Fruit fly (Drosophila melanogaster) whole organism, embryonic: Measurements from ENCODE around the gene HDAC1.

Source experiments
- Bdp1 ChIP-seq: fragments of 200-800 bp; sonication (Bioruptor generic); optimal IDR thresholded peaks from 3 replicates; lab custom pipeline; 2016; ENCODE audit warnings: missing biosample characterization, missing genetic modification characterization
- C15 ChIP-seq: fragments of 200-800 bp; sonication (Bioruptor generic); IDR thresholded peaks from 3 replicates; pipeline ENCODE4 v1.3.6; 2022; ENCODE audit warnings: missing biosample characterization, missing genetic modification characterization
- CG10431 ChIP-seq: fragments of 200-800 bp; sonication (Bioruptor generic); optimal IDR thresholded peaks from 3 replicates; lab custom pipeline; 2018; ENCODE audit warnings: missing biosample characterization, mild to moderate bottlenecking, missing genetic modification characterization
- CG11504 ChIP-seq: fragments of 200-800 bp; sonication (Bioruptor generic); optimal IDR thresholded peaks from 3 replicates; lab custom pipeline; 2019; ENCODE audit warnings: missing biosample characterization, mild to moderate bottlenecking, missing genetic modification characterization, moderate library complexity
- CG14710 ChIP-seq: fragments of 200-800 bp; sonication (Bioruptor generic); optimal IDR thresholded peaks from 3 replicates; lab custom pipeline; 2019; ENCODE audit warnings: missing biosample characterization, mild to moderate bottlenecking, missing genetic modification characterization, moderate library complexity
- CG15269 ChIP-seq: fragments of 200-800 bp; sonication (Bioruptor generic); optimal IDR thresholded peaks from 2 replicates; lab custom pipeline; 2018; ENCODE audit warnings: missing biosample characterization, mild to moderate bottlenecking, missing genetic modification characterization, moderate library complexity
- CG1603 ChIP-seq: fragments of 200-800 bp; sonication (Bioruptor generic); optimal IDR thresholded peaks from 2 replicates; lab custom pipeline; 2019; ENCODE audit warnings: missing biosample characterization, mild to moderate bottlenecking, missing genetic modification characterization, moderate library complexity
- CG17568 ChIP-seq: fragments of 200-800 bp; sonication (Bioruptor generic); optimal IDR thresholded peaks from 2 replicates; lab custom pipeline; 2018; ENCODE audit warnings: missing biosample characterization, mild to moderate bottlenecking, missing genetic modification characterization, moderate library complexity
- CG18262 ChIP-seq: fragments of 200-800 bp; optimal IDR thresholded peaks from 3 replicates; lab custom pipeline; 2019; ENCODE audit warnings: missing biosample characterization, mild to moderate bottlenecking, missing genetic modification characterization, moderate library complexity
- CG18619 ChIP-seq: fragments of 200-800 bp; sonication (Bioruptor generic); optimal IDR thresholded peaks from 3 replicates; lab custom pipeline; 2017; ENCODE audit warnings: missing biosample characterization, mild to moderate bottlenecking, missing genetic modification characterization
- CG2889 ChIP-seq: fragments of 200-800 bp; sonication (Bioruptor generic); IDR thresholded peaks from 3 replicates; pipeline ENCODE4 v1.3.6; 2022; ENCODE audit warnings: missing biosample characterization, missing genetic modification characterization
- CG3065 ChIP-seq: fragments of 200-800 bp; sonication (Bioruptor generic); optimal IDR thresholded peaks from 2 replicates; lab custom pipeline; 2016; ENCODE audit warnings: missing biosample characterization, missing genetic modification characterization
- CG32767 ChIP-seq: fragments of 200-800 bp; sonication (Bioruptor generic); IDR thresholded peaks from 2 replicates; pipeline ENCODE4 v1.3.6; 2022; ENCODE audit warnings: missing biosample characterization, missing genetic modification characterization
- CG3407 ChIP-seq: fragments of 200-800 bp; sonication (Bioruptor generic); optimal IDR thresholded peaks from 2 replicates; lab custom pipeline; 2018; ENCODE audit warnings: missing biosample characterization, mild to moderate bottlenecking, missing genetic modification characterization
- CG4854 ChIP-seq: fragments of 200-800 bp; sonication (Bioruptor generic); optimal IDR thresholded peaks from 2 replicates; lab custom pipeline; 2016; ENCODE audit warnings: missing biosample characterization, missing genetic modification characterization, inconsistent platforms
- CG6175 ChIP-seq: fragments of 200-800 bp; sonication (Bioruptor generic); IDR thresholded peaks from 3 replicates; pipeline ENCODE4 v1.3.6; 2022; ENCODE audit warnings: missing biosample characterization, missing genetic modification characterization
- CG7963 ChIP-seq: fragments of 200-800 bp; sonication (Bioruptor generic); IDR thresholded peaks from 3 replicates; pipeline ENCODE4 v1.3.6; 2022; ENCODE audit warnings: missing biosample characterization, missing genetic modification characterization; ENCODE audit not compliant: partially characterized antibody
- CG8944 ChIP-seq: fragments of 200-800 bp; sonication (Bioruptor generic); optimal IDR thresholded peaks from 3 replicates; lab custom pipeline; 2016; ENCODE audit warnings: missing biosample characterization, missing genetic modification characterization
- CG9727 ChIP-seq: fragments of 200-800 bp; sonication (Bioruptor generic); optimal IDR thresholded peaks from 3 replicates; lab custom pipeline; 2017; ENCODE audit warnings: missing biosample characterization, mild to moderate bottlenecking, missing genetic modification characterization
- CG9876 ChIP-seq: fragments of 200-800 bp; sonication (Bioruptor generic); optimal IDR thresholded peaks from 2 replicates; lab custom pipeline; 2016; ENCODE audit warnings: missing biosample characterization, missing genetic modification characterization
- CTCF ChIP-seq: fragments of 200-800 bp; sonication (Bioruptor generic); optimal IDR thresholded peaks from 2 replicates; lab custom pipeline; 2017; ENCODE audit warnings: missing biosample characterization, mild to moderate bottlenecking, missing genetic modification characterization, moderate library complexity
- Camta ChIP-seq: fragments of 200-800 bp; sonication (Bioruptor generic); optimal IDR thresholded peaks from 2 replicates; lab custom pipeline; 2016; ENCODE audit warnings: missing biosample characterization, missing genetic modification characterization
- CkIIα-i1 ChIP-seq: fragments of 200-800 bp; sonication (Bioruptor generic); IDR thresholded peaks from 2 replicates; pipeline ENCODE4 v1.3.6; 2022; ENCODE audit warnings: missing biosample characterization, missing genetic modification characterization
- Gug ChIP-seq: fragments of 200-800 bp; sonication (Bioruptor generic); IDR thresholded peaks from 4 replicates; pipeline ENCODE4 v1.3.6; 2022; ENCODE audit warnings: missing biosample characterization, missing genetic modification characterization
- HHEX ChIP-seq: fragments of 200-800 bp; sonication (Bioruptor generic); optimal IDR thresholded peaks from 3 replicates; lab custom pipeline; 2017; ENCODE audit warnings: missing biosample characterization, mild to moderate bottlenecking, missing genetic modification characterization, missing genetic modification reagents
- Hmr ChIP-seq: fragments of 200-800 bp; sonication (Bioruptor generic); optimal IDR thresholded peaks from 3 replicates; lab custom pipeline; 2017; ENCODE audit warnings: mild to moderate bottlenecking, missing biosample characterization, missing genetic modification reagents, missing genetic modification characterization
- Hr3 ChIP-seq: fragments of 200-800 bp; sonication (Bioruptor generic); optimal IDR thresholded peaks from 3 replicates; lab custom pipeline; 2016; ENCODE audit warnings: missing biosample characterization, missing genetic modification characterization
- Hr78 ChIP-seq, 2 experiments: fragments of 200-800 bp in 1 of 2; fragments of >200 bp in 1 of 2; sonication (Bioruptor generic) in 1 of 2; optimal IDR thresholded peaks; 2 replicates each; lab custom pipeline; 2017 to 2019; ENCODE audit warnings: missing biosample characterization in 2 of 2, missing genetic modification characterization in 2 of 2, mild to moderate bottlenecking in 1 of 2, moderate library complexity in 1 of 2
- Mes4 ChIP-seq: fragments of 200-800 bp; sonication (Bioruptor generic); optimal IDR thresholded peaks from 2 replicates; lab custom pipeline; 2016; ENCODE audit warnings: missing biosample characterization, missing genetic modification characterization
- Oaz ChIP-seq: fragments of 200-800 bp; sonication (Bioruptor generic); IDR thresholded peaks from 2 replicates; pipeline ENCODE4 v1.3.6; 2022; ENCODE audit warnings: missing biosample characterization, missing genetic modification characterization
- Side ChIP-seq: fragments of 200-800 bp; sonication (Bioruptor generic); optimal IDR thresholded peaks from 2 replicates; lab custom pipeline; 2016; ENCODE audit warnings: missing biosample characterization, missing genetic modification characterization
- Sry-β ChIP-seq: fragments of 200-800 bp; sonication (Bioruptor generic); optimal IDR thresholded peaks from 2 replicates; lab custom pipeline; 2018; ENCODE audit warnings: missing biosample characterization, mild to moderate bottlenecking, missing genetic modification characterization, moderate library complexity
- TFAM ChIP-seq: fragments of 200-800 bp; sonication (Bioruptor generic); optimal IDR thresholded peaks from 2 replicates; lab custom pipeline; 2017; ENCODE audit warnings: missing biosample characterization, missing genetic modification characterization, inconsistent platforms
- aop ChIP-seq: fragments of 200-800 bp; sonication (Bioruptor generic); IDR thresholded peaks from 2 replicates; pipeline ENCODE4 v1.3.6; 2022; ENCODE audit warnings: missing biosample characterization, missing genetic modification characterization
- ash1 ChIP-seq: fragments of 200-800 bp; sonication (Bioruptor generic); optimal IDR thresholded peaks from 2 replicates; lab custom pipeline; 2018; ENCODE audit warnings: missing biosample characterization, mild to moderate bottlenecking, missing genetic modification characterization
- bab2 ChIP-seq: fragments of 200-800 bp; sonication (Bioruptor generic); optimal IDR thresholded peaks from 2 replicates; lab custom pipeline; 2016; ENCODE audit warnings: missing biosample characterization, missing genetic modification characterization
- bsh ChIP-seq, 2 experiments: fragments of 200-800 bp; sonication (Bioruptor generic); optimal IDR thresholded peaks; 2 replicates each; lab custom pipeline; 2017 to 2018; ENCODE audit warnings: mild to moderate bottlenecking in 2 of 2, missing biosample characterization in 2 of 2, missing genetic modification characterization in 2 of 2, moderate library complexity in 1 of 2
- en ChIP-seq: fragments of 200-800 bp; sonication (Bioruptor generic); optimal IDR thresholded peaks from 2 replicates; lab custom pipeline; 2016; ENCODE audit warnings: missing biosample characterization, missing genetic modification characterization
- esg ChIP-seq: fragments of 200-800 bp; sonication (Bioruptor generic); conservative IDR thresholded peaks from 2 replicates; pipeline ENCODE4 v1.3.6; 2022; ENCODE audit warnings: missing biosample characterization, missing genetic modification characterization
- gro ChIP-seq: fragments of 200-800 bp; sonication (Bioruptor generic); optimal IDR thresholded peaks from 2 replicates; lab custom pipeline; 2016; ENCODE audit warnings: missing biosample characterization, missing genetic modification characterization
- hb ChIP-seq: fragments of 200-800 bp; sonication (Bioruptor generic); IDR thresholded peaks from 3 replicates; pipeline ENCODE4 v1.3.6; 2022; ENCODE audit warnings: missing biosample characterization, missing genetic modification characterization; ENCODE audit not compliant: partially characterized antibody
- jigr1 ChIP-seq: fragments of 200-800 bp; sonication (Bioruptor generic); IDR thresholded peaks from 3 replicates; pipeline ENCODE4 v1.3.6; 2022; ENCODE audit warnings: missing biosample characterization, missing genetic modification characterization
- jumu ChIP-seq: fragments of 200-800 bp; sonication (Bioruptor generic); optimal IDR thresholded peaks from 3 replicates; lab custom pipeline; 2016; ENCODE audit warnings: missing biosample characterization, missing genetic modification characterization
- kay ChIP-seq: fragments of 200-800 bp; sonication (Bioruptor generic); optimal IDR thresholded peaks from 2 replicates; lab custom pipeline; 2016; ENCODE audit warnings: missing biosample characterization, missing genetic modification characterization
- lab ChIP-seq: fragments of 200-800 bp; sonication (Bioruptor generic); optimal IDR thresholded peaks from 3 replicates; lab custom pipeline; 2017; ENCODE audit warnings: missing biosample characterization, missing genetic modification characterization, mild to moderate bottlenecking, moderate library complexity, missing genetic modification reagents
- peb ChIP-seq: fragments of 200-800 bp; sonication (Bioruptor generic); IDR thresholded peaks from 2 replicates; pipeline ENCODE4 v1.3.6; 2022; ENCODE audit warnings: missing biosample characterization, missing genetic modification characterization
- sens ChIP-seq: fragments of 200-800 bp; sonication (Bioruptor generic); peaks from one replicate; lab custom pipeline; 2016; ENCODE audit warnings: missing biosample characterization, missing genetic modification characterization
- sqz ChIP-seq: fragments of 200-800 bp; sonication (Bioruptor generic); optimal IDR thresholded peaks from 3 replicates; lab custom pipeline; 2018; ENCODE audit warnings: missing biosample characterization, mild to moderate bottlenecking, missing genetic modification characterization
- tna ChIP-seq: fragments of 200-800 bp; sonication (Bioruptor generic); IDR thresholded peaks from 2 replicates; pipeline ENCODE4 v1.3.6; 2022; ENCODE audit warnings: missing biosample characterization, missing genetic modification characterization; ENCODE audit not compliant: partially characterized antibody
- trem ChIP-seq: fragments of 200-800 bp; optimal IDR thresholded peaks from 3 replicates; lab custom pipeline; 2019; ENCODE audit warnings: missing biosample characterization, mild to moderate bottlenecking, missing genetic modification characterization, moderate library complexity
- zen2 ChIP-seq: fragments of 200-800 bp; sonication (Bioruptor generic); IDR thresholded peaks from 3 replicates; pipeline ENCODE4 v1.3.6; 2022; ENCODE audit warnings: missing biosample characterization, missing genetic modification characterization; ENCODE audit not compliant: partially characterized antibody
- zf30C ChIP-seq: fragments of 200-800 bp; sonication (Bioruptor generic); optimal IDR thresholded peaks from 3 replicates; lab custom pipeline; 2018; ENCODE audit warnings: missing biosample characterization, mild to moderate bottlenecking, missing genetic modification characterization

The HDAC1 gene

dm6 chr3L:4615064-4615463 lies 11.5 kb upstream of the HDAC1 start (continued):
- TF ChIP-seq trem (tag; lab: Kevin White, UChicago) (no peak), Bdp1 (no peak), CG32767 (GFP tag; lab: Robert Waterston, UW) (no peak), CG11504 (tag; lab: Kevin White, UChicago) (peak; percentile 11), sqz (GFP tag; lab: Kevin White, UChicago) (peak; percentile 40), CG6175 (GFP tag; lab: Robert Waterston, UW) (no peak), sens (GFP tag; lab: Kevin White, UChicago) (peak; percentile 49), CG8944 (GFP tag; lab: Kevin White, UChicago) (no peak), bsh (GFP tag; optimal IDR thresholded peaks at IDR 0.05; lab: Kevin White, UChicago) (peak in 1 of 2 experiments; percentile 53), CG1603 (tag; lab: Kevin White, UChicago) (peak; percentile 60), kay (GFP tag; lab: Kevin White, UChicago) (no peak), jigr1 (GFP tag; lab: Robert Waterston, UW) (no peak), CG17568 (GFP tag; lab: Kevin White, UChicago) (peak; percentile 22), CG10431 (GFP tag; lab: Kevin White, UChicago) (peak; percentile 24), CG15269 (tag; lab: Kevin White, UChicago) (no peak), CG2889 (GFP tag; lab: Robert Waterston, UW) (no peak), CG14710 (tag; lab: Kevin White, UChicago) (peak; percentile 10), esg (no peak), hb (no peak), CG9727 (GFP tag; lab: Kevin White, UChicago) (peak; percentile 7), CG3065 (GFP tag; lab: Kevin White, UChicago) (no peak), Hmr (GFP tag; lab: Kevin White, UChicago) (no peak), HHEX (GFP tag; lab: Kevin White, UChicago) (peak; percentile 26), en (GFP tag; lab: Kevin White, UChicago) (no peak), CTCF (GFP tag; lab: Kevin White, UChicago) (peak; percentile 16), tna (no peak), peb (no peak), Gug (GFP tag; lab: Robert Waterston, UW) (no peak), Side (GFP tag; lab: Kevin White, UChicago) (no peak), Oaz (GFP tag; lab: Robert Waterston, UW) (no peak), ash1 (GFP tag; lab: Kevin White, UChicago) (no peak), Hr78 (GFP tag; optimal IDR thresholded peaks at IDR 0.05; lab: Kevin White, UChicago) (peak in 1 of 2 experiments; percentile 40), aop (GFP tag; lab: Robert Waterston, UW) (no peak), CG18619 (GFP tag; lab: Kevin White, UChicago) (peak; percentile 25), CG9876 (GFP tag; lab: Kevin White, UChicago) (no peak), CG3407 (peak; percentile 76), C15 (no peak), Mes4 (GFP tag; lab: Kevin White, UChicago) (peak; percentile 5), zen2 (GFP tag; lab: Robert Waterston, UW) (no peak), TFAM (no peak), Camta (no peak), jumu (GFP tag; lab: Kevin White, UChicago) (no peak), CG18262 (no peak), Hr3 (no peak), lab (GFP tag; lab: Kevin White, UChicago) (no peak), zf30C (GFP tag; lab: Kevin White, UChicago) (no peak), gro (GFP tag; lab: Kevin White, UChicago) (no peak), CG7963 (no peak), CG4854 (GFP tag; lab: Kevin White, UChicago) (no peak), bab2 (GFP tag; lab: Kevin White, UChicago) (no peak), Sry-β (GFP tag; lab: Kevin White, UChicago) (no peak), CkIIα-i1 (GFP tag; lab: Robert Waterston, UW) (no peak)
